In the genomic region with DNA sequence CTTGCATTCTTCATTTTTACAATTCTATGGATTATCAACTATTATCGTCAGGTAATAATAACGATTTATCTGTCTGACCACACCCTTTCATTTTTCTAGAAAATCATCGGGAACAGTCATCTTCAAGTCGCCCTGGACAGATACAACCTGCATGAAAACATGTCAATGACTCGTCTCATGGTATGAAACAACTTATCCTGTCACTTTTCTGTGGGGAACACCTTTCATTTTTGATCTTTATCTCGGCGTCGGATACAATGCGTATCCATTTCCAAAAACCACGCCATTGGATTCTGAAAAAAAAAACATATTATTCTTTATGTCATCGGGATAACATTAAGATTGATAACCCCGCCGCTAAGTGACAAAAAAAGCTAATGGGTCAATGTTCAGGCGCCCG, we compare ENCODE assay signal across 4 worm cellular contexts.
TF ChIP-seq lines count a peak whose summit lies in the region.

No protein-coding gene starts in this region.

TF ChIP-seq in whole organism, L1 larva, 84 proteins besides CTCF, POLR2A, EP300 and RAD21:
- TF ChIP-seq blmp-1 (tag; optimal IDR thresholded peaks at IDR 0.05; lab: Kevin White, UChicago) = peak; percentile 56
- no peak for TF ChIP-seq nhr-20 (tag; optimal IDR thresholded peaks at IDR 0.05; lab: Kevin White, UChicago)
TF ChIP-seq in whole organism, L1 larva: peak in this region for 1.

TF ChIP-seq in whole organism, L2 larva, 48 proteins besides CTCF, POLR2A, EP300 and RAD21:
- TF ChIP-seq ama-1 (optimal IDR thresholded peaks at IDR 0.05; lab: Kevin White, UChicago) (no peak), sma-3 (GFP tag; optimal IDR thresholded peaks at IDR 0.05; lab: Kevin White, UChicago) (peak; percentile 56), alr-1 (tag; optimal IDR thresholded peaks at IDR 0.05; lab: Kevin White, UChicago) (no peak), nhr-23 (tag; optimal IDR thresholded peaks at IDR 0.05; lab: Kevin White, UChicago) (no peak), gmeb-1 (tag; optimal IDR thresholded peaks at IDR 0.05; lab: Kevin White, UChicago) (no peak), Y55F3AM.14 (GFP tag; optimal IDR thresholded peaks at IDR 0.05; lab: Kevin White, UChicago) (no peak)

TF ChIP-seq in whole organism, L3 larva, 47 proteins besides CTCF, POLR2A, EP300 and RAD21:
- peak; percentile 40 for TF ChIP-seq nhr-25 (tag; optimal IDR thresholded peaks at IDR 0.05; lab: Kevin White, UChicago)
- no peak for TF ChIP-seq jun-1 (tag; optimal IDR thresholded peaks at IDR 0.05; lab: Kevin White, UChicago)

TF ChIP-seq in whole organism, L4 larva, 104 proteins besides CTCF, POLR2A, EP300 and RAD21:
- TF ChIP-seq nhr-76 (tag; optimal IDR thresholded peaks at IDR 0.05; lab: Kevin White, UChicago) (no peak), nhr-28 (tag; optimal IDR thresholded peaks at IDR 0.05; lab: Kevin White, UChicago) (peak; percentile 30), mxl-3 (GFP tag; optimal IDR thresholded peaks at IDR 0.05; lab: Kevin White, UChicago) (peak; percentile 15), saeg-2 (GFP tag; IDR thresholded peaks at IDR 0.05; lab: Robert Waterston, UW) (no peak), lin-38 (GFP tag; IDR thresholded peaks at IDR 0.05; lab: Robert Waterston, UW) (no peak), zip-2 (tag; optimal IDR thresholded peaks at IDR 0.05; lab: Kevin White, UChicago) (no peak), hlh-11 (tag; optimal IDR thresholded peaks at IDR 0.05; lab: Kevin White, UChicago) (peak; percentile 34), hlh-30 (tag; optimal IDR thresholded peaks at IDR 0.05; lab: Kevin White, UChicago; ENCODE audit: insufficient read depth) (peak; percentile 25), mdl-1 (tag; optimal IDR thresholded peaks at IDR 0.05; lab: Kevin White, UChicago) (peak in 1 of 2 experiments; percentile 38)
TF ChIP-seq in whole organism, L4 larva: peak in this region for 5.
